Worm (Caenorhabditis elegans): ENCODE measurements around the gene ooc-3.

ce11 chrII:11463899-11464298, 31.2 kb downstream of the ooc-3 start:
- TF ChIP-seq him-1 (tag; optimal IDR thresholded peaks at IDR 0.05) (no peak), dao-5 (tag; optimal IDR thresholded peaks at IDR 0.05) (no peak)
